Worm (Caenorhabditis elegans) whole organism, early embryonic: ENCODE results near the gene cyp-33C8.

Experiments
- B0310.2 ChIP-seq: sonication (generic microtip); optimal IDR thresholded peaks from 2 replicates; lab custom pipeline; 2016; ENCODE audit warnings: mild to moderate bottlenecking, missing genetic modification characterization, missing compliant biosample characterization
- F13C5.2 ChIP-seq: sonication (generic microtip); optimal IDR thresholded peaks from 2 replicates; lab custom pipeline; 2017; ENCODE audit warnings: mild to moderate bottlenecking, missing genetic modification characterization, inconsistent platforms, missing compliant biosample characterization
- aly-1 ChIP-seq: sonication (generic microtip); optimal IDR thresholded peaks from 2 replicates; lab custom pipeline; 2016; ENCODE audit warnings: missing genetic modification characterization, missing compliant biosample characterization
- ama-1 ChIP-seq: fragments of 150-350 bp; optimal IDR thresholded peaks from 2 replicates; lab custom pipeline; 2014
- ceh-36 ChIP-seq: sonication (generic microtip); optimal IDR thresholded peaks from 2 replicates; lab custom pipeline; 2016; ENCODE audit warnings: missing genetic modification characterization, inconsistent platforms, missing compliant biosample characterization
- flt-1 ChIP-seq: fragments of 200-800 bp; sonication (Bioruptor generic); IDR thresholded peaks from 2 replicates; pipeline ENCODE4 v1.3.6; 2022; ENCODE audit warnings: missing genetic modification characterization, missing compliant biosample characterization
- hmbx-1 ChIP-seq: sonication (generic microtip); optimal IDR thresholded peaks from 2 replicates; lab custom pipeline; 2016; ENCODE audit warnings: mild to moderate bottlenecking, missing genetic modification characterization, missing compliant biosample characterization
- hmg-4 ChIP-seq: fragments of 200-800 bp; sonication (Bioruptor generic); optimal IDR thresholded peaks from 2 replicates; lab custom pipeline; 2018; ENCODE audit warnings: mild to moderate bottlenecking, missing genetic modification characterization, missing compliant biosample characterization
- hnd-1 ChIP-seq: sonication (generic microtip); optimal IDR thresholded peaks from 2 replicates; lab custom pipeline; 2016; ENCODE audit warnings: missing genetic modification characterization, missing compliant biosample characterization
- pes-1 ChIP-seq: fragments of 200-800 bp; sonication (Bioruptor generic); IDR thresholded peaks from 2 replicates; pipeline ENCODE4 v1.3.6; 2022; ENCODE audit warnings: missing genetic modification reagents, missing genetic modification characterization, missing compliant biosample characterization
- tbx-37 ChIP-seq: fragments of 200-800 bp; sonication (Bioruptor generic); conservative IDR thresholded peaks from 2 replicates; pipeline ENCODE4 v1.3.6; 2022; ENCODE audit warnings: missing genetic modification reagents, missing genetic modification characterization, missing compliant biosample characterization
- tra-4 ChIP-seq: sonication (generic microtip); optimal IDR thresholded peaks from 2 replicates; lab custom pipeline; 2017; ENCODE audit warnings: missing genetic modification characterization, missing compliant biosample characterization

DNA sequence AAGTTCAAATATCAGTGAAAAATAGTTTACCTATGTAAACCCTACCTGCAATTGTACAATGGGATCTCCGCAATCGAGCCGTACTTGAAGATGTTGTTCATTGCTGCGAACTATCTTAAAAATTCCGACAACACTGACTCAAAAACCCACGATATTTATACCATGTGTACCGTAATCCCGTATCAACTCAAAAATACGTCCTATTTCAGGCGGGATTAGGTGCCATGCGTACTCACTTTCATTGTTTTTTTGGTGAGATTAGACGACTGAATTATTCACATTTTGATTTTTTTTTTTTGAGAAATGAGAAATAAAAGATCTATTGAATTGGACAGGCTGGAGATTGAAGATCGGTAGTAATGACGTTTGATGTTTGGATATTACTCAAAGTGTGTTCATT, 3.0 kb downstream of the cyp-33C8 start, which contains the start of gene srt-30:
- TF ChIP-seq ama-1 (lab: Kevin White, UChicago), result no peak
- no peak for TF ChIP-seq hmg-4 (GFP tag; lab: Kevin White, UChicago)
- TF ChIP-seq B0310.2, result no peak
- TF ChIP-seq hnd-1 (tag; lab: Kevin White, UChicago), result no peak
- TF ChIP-seq tbx-37 (GFP tag; lab: Robert Waterston, UW), result no peak
- no peak for TF ChIP-seq hmbx-1
- no peak for TF ChIP-seq tra-4 (tag; lab: Kevin White, UChicago)
- TF ChIP-seq flt-1 (GFP tag; lab: Robert Waterston, UW), result no peak
- no peak for TF ChIP-seq pes-1 (GFP tag; lab: Robert Waterston, UW)
- TF ChIP-seq ceh-36 (tag; lab: Kevin White, UChicago), result no peak
- TF ChIP-seq aly-1, result no peak
- TF ChIP-seq F13C5.2 (tag; lab: Kevin White, UChicago), result no peak
